Fruit fly (Drosophila melanogaster): Measurements from ENCODE around the gene Ugt36F1.
A peak's percentile ranks its signal among the peaks of the same experiment; 100 is the strongest.

Ugt36F1 gene

DNA sequence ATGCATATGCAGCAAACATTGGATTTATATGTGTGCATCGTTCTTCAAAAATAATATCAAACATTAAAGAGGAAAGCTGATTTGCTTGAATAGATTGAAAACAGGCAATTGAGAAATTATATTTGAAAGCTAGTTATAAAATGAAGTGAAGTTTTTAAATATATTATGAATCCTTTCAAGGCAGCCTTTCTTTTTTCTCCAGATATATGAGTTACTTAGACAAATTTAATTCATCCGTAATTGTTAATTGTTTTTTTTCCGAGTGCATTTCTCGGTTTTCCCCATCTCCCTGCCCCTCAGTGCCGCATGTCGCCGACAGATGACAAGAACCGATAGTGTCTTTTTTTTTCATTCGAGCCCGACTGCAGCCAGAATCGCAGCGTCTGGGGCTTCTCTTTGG, 52.7 kb downstream of the Ugt36F1 start (continued):
- TF ChIP-seq CG15336 (GFP tag; IDR thresholded peaks at IDR 0.05) = no peak
- peak; percentile 76 for TF ChIP-seq svp (GFP tag)
- no peak for TF ChIP-seq Lpt (GFP tag; optimal IDR thresholded peaks at IDR 0.05)
- TF ChIP-seq Hr38 (GFP tag; optimal IDR thresholded peaks at IDR 0.05) = no peak
- TF ChIP-seq CG4318 (GFP tag; optimal IDR thresholded peaks at IDR 0.05) = no peak
- peak; percentile 45 for TF ChIP-seq Eip78C (GFP tag)
- TF ChIP-seq eg (GFP tag; IDR thresholded peaks at IDR 0.05) = no peak
- peak; percentile 36 for TF ChIP-seq Hr39 (GFP tag; optimal IDR thresholded peaks at IDR 0.05)
- TF ChIP-seq Eip93F (GFP tag; optimal IDR thresholded peaks at IDR 0.05) = no peak
- peak; percentile 6 for TF ChIP-seq achi (GFP tag; optimal IDR thresholded peaks at IDR 0.05)
- TF ChIP-seq CG6792 (GFP tag; optimal IDR thresholded peaks at IDR 0.05) = no peak
- TF ChIP-seq Met (GFP tag; optimal IDR thresholded peaks at IDR 0.05) = peak; percentile 44
- TF ChIP-seq spab (GFP tag; optimal IDR thresholded peaks at IDR 0.05) = no peak
- TF ChIP-seq dac (GFP tag; optimal IDR thresholded peaks at IDR 0.05) = no peak
- TF ChIP-seq ss (GFP tag; optimal IDR thresholded peaks at IDR 0.05) = no peak
- peak; percentile 27 for TF ChIP-seq CG31627 (GFP tag; optimal IDR thresholded peaks at IDR 0.05)
- TF ChIP-seq esn (GFP tag; optimal IDR thresholded peaks at IDR 0.05) = peak; percentile 53
- TF ChIP-seq Sox14 (GFP tag; optimal IDR thresholded peaks at IDR 0.05) = no peak
- no peak for TF ChIP-seq CG9139 (GFP tag; optimal IDR thresholded peaks at IDR 0.05)
- TF ChIP-seq CG10631 (GFP tag; optimal IDR thresholded peaks at IDR 0.05) = no peak
- no peak for TF ChIP-seq CG3919 (GFP tag; optimal IDR thresholded peaks at IDR 0.05)
- peak; percentile 6 for TF ChIP-seq fd59A (GFP tag; optimal IDR thresholded peaks at IDR 0.05)
- TF ChIP-seq CG3032 (tag; optimal IDR thresholded peaks at IDR 0.05) = no peak
- no peak for TF ChIP-seq CG6276 (GFP tag; optimal IDR thresholded peaks at IDR 0.05)
- TF ChIP-seq dsx (GFP tag; optimal IDR thresholded peaks at IDR 0.05; ENCODE audit: poor library complexity, severe bottlenecking) = no peak
- TF ChIP-seq Smox (GFP tag; optimal IDR thresholded peaks at IDR 0.05) = peak; percentile 43
- TF ChIP-seq Ets21C (GFP tag; optimal IDR thresholded peaks at IDR 0.05) = peak; percentile 34
- TF ChIP-seq CG16779 (tag; optimal IDR thresholded peaks at IDR 0.05) = no peak
- TF ChIP-seq CG11294 (GFP tag; IDR thresholded peaks at IDR 0.05) = no peak
- TF ChIP-seq Ets96B (tag; optimal IDR thresholded peaks at IDR 0.05) = no peak
- no peak for TF ChIP-seq pdm3 (GFP tag; optimal IDR thresholded peaks at IDR 0.05)
